ENCODE assay signal across 3 worm cellular contexts in the genomic region with DNA sequence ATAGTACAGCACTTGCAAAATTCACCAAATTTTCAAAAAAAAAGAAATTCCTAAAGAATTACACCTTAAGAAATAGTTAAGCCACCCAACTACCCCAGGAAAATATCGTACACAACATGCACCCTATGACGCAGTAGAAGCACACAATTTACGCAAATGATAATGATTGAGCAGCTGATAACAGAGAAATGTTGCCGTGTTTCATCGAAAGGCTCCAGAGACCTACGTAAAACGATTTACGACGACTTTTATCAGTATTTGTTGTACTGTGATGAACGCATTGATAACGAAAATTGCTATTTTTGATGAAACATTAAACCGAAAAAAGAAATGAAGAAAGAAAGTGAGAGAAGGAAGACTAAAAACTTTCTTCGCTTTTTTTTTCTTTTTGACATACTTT.
TF ChIP-seq lines count a peak whose summit lies in the region.

No protein-coding gene starts in this region.

TF ChIP-seq in whole organism, L1 larva, 84 proteins besides CTCF, POLR2A, EP300 and RAD21 (continued from another document):
- TF ChIP-seq lir-3 (tag; optimal IDR thresholded peaks at IDR 0.05; lab: Kevin White, UChicago; ENCODE audit: poor library complexity), result no peak
- no peak for TF ChIP-seq jun-1 (tag; optimal IDR thresholded peaks at IDR 0.05; lab: Kevin White, UChicago)
- TF ChIP-seq nhr-90 (tag; optimal IDR thresholded peaks at IDR 0.05; lab: Kevin White, UChicago; ENCODE audit: poor library complexity), result no peak
- no peak for TF ChIP-seq tbx-2 (tag; optimal IDR thresholded peaks at IDR 0.05; lab: Kevin White, UChicago)
- no peak for TF ChIP-seq fkh-10 (GFP tag; optimal IDR thresholded peaks at IDR 0.05; lab: Kevin White, UChicago)
- no peak for TF ChIP-seq mef-2 (tag; optimal IDR thresholded peaks at IDR 0.05; lab: Kevin White, UChicago)
- TF ChIP-seq efl-3 (GFP tag; optimal IDR thresholded peaks at IDR 0.05; lab: Kevin White, UChicago), result no peak
- peak in 1 of 2 experiments; percentile 60 for TF ChIP-seq lin-35 (GFP tag; optimal IDR thresholded peaks at IDR 0.05; lab: Kevin White, UChicago)
- TF ChIP-seq unc-30 (tag; optimal IDR thresholded peaks at IDR 0.05; lab: Kevin White, UChicago), result no peak
- TF ChIP-seq nhr-19 (GFP tag; conservative IDR thresholded peaks at IDR 0.05; lab: Robert Waterston, UW), result no peak
- TF ChIP-seq mdl-1 (tag; optimal IDR thresholded peaks at IDR 0.05; lab: Kevin White, UChicago), result peak in 1 of 2 experiments; percentile 14
- TF ChIP-seq mep-1 (tag; optimal IDR thresholded peaks at IDR 0.05; lab: Kevin White, UChicago), result no peak
- TF ChIP-seq aly-2 (tag; optimal IDR thresholded peaks at IDR 0.05; lab: Kevin White, UChicago), result no peak
- TF ChIP-seq ztf-4 (tag; optimal IDR thresholded peaks at IDR 0.05; lab: Kevin White, UChicago), result no peak
- no peak for TF ChIP-seq fos-1 (tag; optimal IDR thresholded peaks at IDR 0.05; lab: Kevin White, UChicago)
- no peak for TF ChIP-seq C16A3.4 (tag; optimal IDR thresholded peaks at IDR 0.05; lab: Kevin White, UChicago)
- TF ChIP-seq unc-62 (GFP tag; optimal IDR thresholded peaks at IDR 0.05; lab: Kevin White, UChicago), result no peak
- TF ChIP-seq ceh-90 (tag; optimal IDR thresholded peaks at IDR 0.05; lab: Kevin White, UChicago), result no peak
- no peak for TF ChIP-seq ces-1 (GFP tag; optimal IDR thresholded peaks at IDR 0.05; lab: Kevin White, UChicago)
- TF ChIP-seq elt-2 (tag; optimal IDR thresholded peaks at IDR 0.05; lab: Kevin White, UChicago), result peak; percentile 97
- no peak for TF ChIP-seq zip-4 (GFP tag; optimal IDR thresholded peaks at IDR 0.05; lab: Kevin White, UChicago)
- no peak for TF ChIP-seq nhr-12 (tag; optimal IDR thresholded peaks at IDR 0.05; lab: Kevin White, UChicago)
- no peak for TF ChIP-seq mab-9 (GFP tag; IDR thresholded peaks at IDR 0.05; lab: Robert Waterston, UW)
- peak; percentile 85 for TF ChIP-seq pqm-1 (tag; optimal IDR thresholded peaks at IDR 0.05; lab: Kevin White, UChicago)
- TF ChIP-seq fkh-4 (tag; optimal IDR thresholded peaks at IDR 0.05; lab: Kevin White, UChicago; ENCODE audit: borderline replicate concordance), result no peak
- peak; percentile 2 for TF ChIP-seq nhr-71 (tag; optimal IDR thresholded peaks at IDR 0.05; lab: Kevin White, UChicago)
- peak in 1 of 2 experiments; percentile 7 for TF ChIP-seq lsy-2 (tag; optimal IDR thresholded peaks at IDR 0.05; lab: Kevin White, UChicago)
- TF ChIP-seq tlp-1 (tag; optimal IDR thresholded peaks at IDR 0.05; lab: Kevin White, UChicago), result peak; percentile 75
- TF ChIP-seq elt-3 (tag; optimal IDR thresholded peaks at IDR 0.05; lab: Kevin White, UChicago), result no peak
- TF ChIP-seq sup-37 (GFP tag; optimal IDR thresholded peaks at IDR 0.05; lab: Kevin White, UChicago), result no peak
- TF ChIP-seq blmp-1 (tag; optimal IDR thresholded peaks at IDR 0.05; lab: Kevin White, UChicago), result peak; percentile 39
- TF ChIP-seq rnt-1 (tag; optimal IDR thresholded peaks at IDR 0.05; lab: Kevin White, UChicago), result no peak
- no peak for TF ChIP-seq sox-4 (tag; optimal IDR thresholded peaks at IDR 0.05; lab: Kevin White, UChicago)
- TF ChIP-seq ceh-82 (tag; optimal IDR thresholded peaks at IDR 0.05; lab: Kevin White, UChicago), result no peak
- no peak for TF ChIP-seq dpl-1 (GFP tag; optimal IDR thresholded peaks at IDR 0.05; lab: Kevin White, UChicago)
- no peak for TF ChIP-seq nhr-76 (tag; optimal IDR thresholded peaks at IDR 0.05; lab: Kevin White, UChicago)
- no peak for TF ChIP-seq grh-1 (GFP tag; IDR thresholded peaks at IDR 0.05; lab: Robert Waterston, UW)
- TF ChIP-seq unc-86 (tag; optimal IDR thresholded peaks at IDR 0.05; lab: Kevin White, UChicago), result no peak
- TF ChIP-seq nhr-85 (tag; lab: Kevin White, UChicago), result no peak

TF ChIP-seq in whole organism, L2 larva, 48 proteins besides CTCF, POLR2A, EP300 and RAD21 (continued from another document):
- TF ChIP-seq sma-9 (GFP tag; optimal IDR thresholded peaks at IDR 0.05; lab: Kevin White, UChicago) (peak; percentile 78), sma-9 (tag; optimal IDR thresholded peaks at IDR 0.05; lab: Kevin White, UChicago) (no peak), F13H6.1 (tag; optimal IDR thresholded peaks at IDR 0.05; lab: Kevin White, UChicago) (peak; percentile 71), sem-4 (tag; optimal IDR thresholded peaks at IDR 0.05; lab: Kevin White, UChicago) (no peak), egl-27 (tag; optimal IDR thresholded peaks at IDR 0.05; lab: Kevin White, UChicago) (no peak), C34F6.9 (tag; optimal IDR thresholded peaks at IDR 0.05; lab: Kevin White, UChicago) (no peak), fos-1 (tag; optimal IDR thresholded peaks at IDR 0.05; lab: Kevin White, UChicago) (peak; percentile 96), unc-39 (tag; optimal IDR thresholded peaks at IDR 0.05; lab: Kevin White, UChicago) (no peak), skn-1 (tag; optimal IDR thresholded peaks at IDR 0.05; lab: Kevin White, UChicago) (no peak), nhr-77 (tag; optimal IDR thresholded peaks at IDR 0.05; lab: Kevin White, UChicago) (no peak), unc-62 (GFP tag; optimal IDR thresholded peaks at IDR 0.05; lab: Kevin White, UChicago) (no peak), ztf-11 (tag; optimal IDR thresholded peaks at IDR 0.05; lab: Kevin White, UChicago) (no peak), nhr-129 (tag; optimal IDR thresholded peaks at IDR 0.05; lab: Kevin White, UChicago) (no peak), nhr-25 (tag; optimal IDR thresholded peaks at IDR 0.05; lab: Kevin White, UChicago) (no peak), blmp-1 (tag; optimal IDR thresholded peaks at IDR 0.05; lab: Kevin White, UChicago; ENCODE audit: insufficient read depth) (peak; percentile 31), dmd-4 (tag; optimal IDR thresholded peaks at IDR 0.05; lab: Kevin White, UChicago) (no peak), nhr-23 (tag; optimal IDR thresholded peaks at IDR 0.05; lab: Kevin White, UChicago) (no peak), ztf-4 (tag; optimal IDR thresholded peaks at IDR 0.05; lab: Kevin White, UChicago) (no peak), sma-3 (GFP tag; optimal IDR thresholded peaks at IDR 0.05; lab: Kevin White, UChicago) (peak; percentile 24), nhr-10 (tag; optimal IDR thresholded peaks at IDR 0.05; lab: Kevin White, UChicago) (no peak), unc-55 (GFP tag; optimal IDR thresholded peaks at IDR 0.05; lab: Kevin White, UChicago) (no peak), lin-13 (GFP tag; optimal IDR thresholded peaks at IDR 0.05; lab: Kevin White, UChicago) (no peak), mdl-1 (tag; optimal IDR thresholded peaks at IDR 0.05; lab: Kevin White, UChicago) (no peak), mbf-1 (tag; optimal IDR thresholded peaks at IDR 0.05; lab: Kevin White, UChicago) (no peak), R02D3.7 (tag; optimal IDR thresholded peaks at IDR 0.05; lab: Kevin White, UChicago) (no peak), elt-1 (tag; optimal IDR thresholded peaks at IDR 0.05; lab: Kevin White, UChicago) (no peak), aly-2 (tag; optimal IDR thresholded peaks at IDR 0.05; lab: Kevin White, UChicago) (no peak), gmeb-1 (tag; optimal IDR thresholded peaks at IDR 0.05; lab: Kevin White, UChicago) (peak; percentile 35), nhr-21 (tag; optimal IDR thresholded peaks at IDR 0.05; lab: Kevin White, UChicago) (no peak), lin-39 (tag; optimal IDR thresholded peaks at IDR 0.05; lab: Kevin White, UChicago) (no peak), snpc-4 (tag; optimal IDR thresholded peaks at IDR 0.05; lab: Kevin White, UChicago) (no peak), ceh-16 (tag; optimal IDR thresholded peaks at IDR 0.05; lab: Kevin White, UChicago) (no peak), ceh-82 (tag; optimal IDR thresholded peaks at IDR 0.05; lab: Kevin White, UChicago) (no peak)
TF ChIP-seq in whole organism, L2 larva: peak in this region for 8.

TF ChIP-seq in whole organism, L4 larva, 104 proteins besides CTCF, POLR2A, EP300 and RAD21 (continued from another document):
- TF ChIP-seq spr-3 (GFP tag; optimal IDR thresholded peaks at IDR 0.05; lab: Kevin White, UChicago) (no peak), dmd-6 (GFP tag; IDR thresholded peaks at IDR 0.05; lab: Robert Waterston, UW) (peak; percentile 96), mxl-2 (GFP tag; conservative IDR thresholded peaks at IDR 0.05; lab: Robert Waterston, UW) (no peak), dmd-9 (GFP tag; IDR thresholded peaks at IDR 0.05; lab: Robert Waterston, UW) (no peak), ctbp-1 (GFP tag; IDR thresholded peaks at IDR 0.05; lab: Robert Waterston, UW) (no peak), pha-4 (GFP tag; IDR thresholded peaks at IDR 0.05; lab: Robert Waterston, UW) (0 out of 2 replicates have a peak, but pooled peaks have one; percentile 33), pha-4 (tag; optimal IDR thresholded peaks at IDR 0.05; lab: Kevin White, UChicago) (no peak), tag-97 (GFP tag; IDR thresholded peaks at IDR 0.05; lab: Robert Waterston, UW) (no peak), F37D6.2 (tag; optimal IDR thresholded peaks at IDR 0.05; lab: Kevin White, UChicago) (no peak), hlh-11 (tag; optimal IDR thresholded peaks at IDR 0.05; lab: Kevin White, UChicago) (peak; percentile 93), hlh-30 (tag; optimal IDR thresholded peaks at IDR 0.05; lab: Kevin White, UChicago; ENCODE audit: insufficient read depth) (peak; percentile 59), zip-2 (tag; optimal IDR thresholded peaks at IDR 0.05; lab: Kevin White, UChicago) (no peak), ceh-20 (GFP tag; IDR thresholded peaks at IDR 0.05; lab: Robert Waterston, UW) (0 out of 2 replicates have a peak, but pooled peaks have one; percentile 25), egl-27 (tag; optimal IDR thresholded peaks at IDR 0.05; lab: Kevin White, UChicago) (no peak), php-3 (GFP tag; IDR thresholded peaks at IDR 0.05; lab: Robert Waterston, UW) (peak; percentile 96), Y75B8A.6 (GFP tag; IDR thresholded peaks at IDR 0.05; lab: Robert Waterston, UW) (no peak), tra-1 (GFP tag; IDR thresholded peaks at IDR 0.05; lab: Robert Waterston, UW) (peak; percentile 68; the same call in 1 of the 2 replicates), T20F7.1 (GFP tag; optimal IDR thresholded peaks at IDR 0.05; lab: Kevin White, UChicago) (no peak), nhr-77 (tag; optimal IDR thresholded peaks at IDR 0.05; lab: Kevin White, UChicago) (peak; percentile 83), lir-3 (tag; optimal IDR thresholded peaks at IDR 0.05; lab: Kevin White, UChicago) (no peak), lsy-2 (tag; optimal IDR thresholded peaks at IDR 0.05; lab: Kevin White, UChicago) (no peak), dve-1 (tag; optimal IDR thresholded peaks at IDR 0.05; lab: Kevin White, UChicago; ENCODE audit: insufficient read depth) (peak; percentile 89), ceh-28 (tag; optimal IDR thresholded peaks at IDR 0.05; lab: Kevin White, UChicago) (no peak), nhr-28 (tag; optimal IDR thresholded peaks at IDR 0.05; lab: Kevin White, UChicago) (peak; percentile 95), zfp-2 (tag; optimal IDR thresholded peaks at IDR 0.05; lab: Kevin White, UChicago) (no peak), dmd-8 (GFP tag; IDR thresholded peaks at IDR 0.05; lab: Robert Waterston, UW) (no peak), ZK546.5 (tag; optimal IDR thresholded peaks at IDR 0.05; lab: Kevin White, UChicago) (no peak), zag-1 (tag; optimal IDR thresholded peaks at IDR 0.05; lab: Kevin White, UChicago) (no peak), hif-1 (tag; optimal IDR thresholded peaks at IDR 0.05; lab: Kevin White, UChicago) (no peak), fkh-10 (GFP tag; optimal IDR thresholded peaks at IDR 0.05; lab: Kevin White, UChicago) (no peak), daf-12 (tag; optimal IDR thresholded peaks at IDR 0.05; lab: Kevin White, UChicago) (no peak), nhr-48 (tag; optimal IDR thresholded peaks at IDR 0.05; lab: Kevin White, UChicago) (peak; percentile 73), mep-1 (tag; optimal IDR thresholded peaks at IDR 0.05; lab: Kevin White, UChicago) (peak; percentile 1), gei-8 (GFP tag; optimal IDR thresholded peaks at IDR 0.05; lab: Kevin White, UChicago) (no peak), Y5F2A.4 (GFP tag; optimal IDR thresholded peaks at IDR 0.05; lab: Kevin White, UChicago) (no peak), vab-7 (GFP tag; IDR thresholded peaks at IDR 0.05; lab: Robert Waterston, UW) (no peak), madf-9 (GFP tag; conservative IDR thresholded peaks at IDR 0.05; lab: Robert Waterston, UW) (no peak), pqm-1 (tag; optimal IDR thresholded peaks at IDR 0.05; lab: Kevin White, UChicago) (peak; percentile 99), jun-1 (tag; optimal IDR thresholded peaks at IDR 0.05; lab: Kevin White, UChicago) (no peak)
